Fruit fly (Drosophila melanogaster) whole organism, embryonic: ENCODE measurements around the gene galla-2.

Source experiments
- Awh ChIP-seq: fragments of 200-800 bp; sonication (Bioruptor generic); IDR thresholded peaks from 2 replicates; pipeline ENCODE4, ENCODE4 v1.3.6; 2022; ENCODE audit warnings: missing biosample characterization, missing genetic modification characterization
- BEAF-32 ChIP-seq: fragments of 200-800 bp; sonication (Bioruptor generic); optimal IDR thresholded peaks from 3 replicates; lab custom pipeline; 2017; ENCODE audit warnings: missing biosample characterization, missing genetic modification characterization, mild to moderate bottlenecking, moderate library complexity, missing genetic modification reagents
- Bgb ChIP-seq: fragments of 200-800 bp; sonication (Bioruptor generic); IDR thresholded peaks from 2 replicates; pipeline ENCODE4 v1.3.6; 2022; ENCODE audit warnings: missing biosample characterization, missing genetic modification characterization; ENCODE audit not compliant: partially characterized antibody
- CG10267 ChIP-seq: fragments of 200-800 bp; sonication (Bioruptor generic); optimal IDR thresholded peaks from 2 replicates; lab custom pipeline; 2018; ENCODE audit warnings: missing biosample characterization, mild to moderate bottlenecking, missing genetic modification characterization, moderate library complexity
- CG10959 ChIP-seq: fragments of 200-800 bp; sonication (Bioruptor generic); IDR thresholded peaks from 2 replicates; pipeline ENCODE4 v1.3.6; 2022; ENCODE audit warnings: missing biosample characterization, missing genetic modification characterization
- CG11504 ChIP-seq: fragments of 200-800 bp; sonication (Bioruptor generic); optimal IDR thresholded peaks from 3 replicates; lab custom pipeline; 2019; ENCODE audit warnings: missing biosample characterization, mild to moderate bottlenecking, missing genetic modification characterization, moderate library complexity
- CG12104 ChIP-seq: fragments of 200-800 bp; sonication (Bioruptor generic); optimal IDR thresholded peaks from 3 replicates; lab custom pipeline; 2016; ENCODE audit warnings: missing biosample characterization, missing genetic modification characterization
- CG12659 ChIP-seq: fragments of 200-800 bp; sonication (Bioruptor generic); optimal IDR thresholded peaks from 3 replicates; lab custom pipeline; 2017; ENCODE audit warnings: mild to moderate bottlenecking, missing biosample characterization, missing genetic modification reagents, missing genetic modification characterization
- CG14710 ChIP-seq: fragments of 200-800 bp; sonication (Bioruptor generic); optimal IDR thresholded peaks from 3 replicates; lab custom pipeline; 2019; ENCODE audit warnings: missing biosample characterization, mild to moderate bottlenecking, missing genetic modification characterization, moderate library complexity
- CG15269 ChIP-seq: fragments of 200-800 bp; sonication (Bioruptor generic); optimal IDR thresholded peaks from 2 replicates; lab custom pipeline; 2018; ENCODE audit warnings: missing biosample characterization, mild to moderate bottlenecking, missing genetic modification characterization, moderate library complexity
- CG17829 ChIP-seq: fragments of 200-800 bp; optimal IDR thresholded peaks from 2 replicates; lab custom pipeline; 2019; ENCODE audit warnings: missing biosample characterization, mild to moderate bottlenecking, missing genetic modification characterization, moderate library complexity
- CG6791 ChIP-seq: fragments of 200-800 bp; sonication (Bioruptor generic); IDR thresholded peaks from 3 replicates; pipeline ENCODE4 v1.3.6; 2022; ENCODE audit warnings: missing biosample characterization, missing genetic modification characterization; ENCODE audit not compliant: partially characterized antibody
- CG9797 ChIP-seq: fragments of 200-800 bp; sonication (Bioruptor generic); optimal IDR thresholded peaks from 3 replicates; lab custom pipeline; 2018; ENCODE audit warnings: missing biosample characterization, mild to moderate bottlenecking, missing genetic modification characterization
- CG9876 ChIP-seq: fragments of 200-800 bp; sonication (Bioruptor generic); optimal IDR thresholded peaks from 2 replicates; lab custom pipeline; 2016; ENCODE audit warnings: missing biosample characterization, missing genetic modification characterization
- D ChIP-seq, 2 experiments: fragments of 200-800 bp in 1 of 2; fragments of >200 bp in 1 of 2; sonication (Bioruptor generic) in 1 of 2; optimal IDR thresholded peaks; 2 replicates in 1 of 2; 3 replicates in 1 of 2; lab custom pipeline; 2017; ENCODE audit warnings: mild to moderate bottlenecking in 1 of 2, missing biosample characterization in 1 of 2, missing genetic modification characterization in 1 of 2, missing genetic modification reagents in 1 of 2
- D19A ChIP-seq: fragments of 200-800 bp; optimal IDR thresholded peaks from 3 replicates; lab custom pipeline; 2019; ENCODE audit warnings: missing biosample characterization, mild to moderate bottlenecking, missing genetic modification characterization, moderate library complexity
- Dll ChIP-seq: fragments of 200-800 bp; sonication (Bioruptor generic); IDR thresholded peaks from 4 replicates; pipeline ENCODE4 v1.3.6; 2022; ENCODE audit warnings: missing biosample characterization, missing genetic modification characterization; ENCODE audit not compliant: partially characterized antibody
- Dp ChIP-seq: fragments of 200-800 bp; sonication (Bioruptor generic); optimal IDR thresholded peaks from 2 replicates; lab custom pipeline; 2018; ENCODE audit warnings: missing biosample characterization, mild to moderate bottlenecking, missing genetic modification characterization, moderate library complexity
- Dref ChIP-seq: fragments of 200-800 bp; sonication (Bioruptor generic); IDR thresholded peaks from 2 replicates; pipeline ENCODE4 v1.3.6; 2022; ENCODE audit warnings: missing biosample characterization, missing genetic modification characterization
- E2f2 ChIP-seq: fragments of 200-800 bp; sonication (Bioruptor generic); IDR thresholded peaks from 2 replicates; pipeline ENCODE4 v1.3.6; 2022; ENCODE audit warnings: missing biosample characterization, missing genetic modification characterization
- Ets97D ChIP-seq: fragments of 200-800 bp; sonication (Bioruptor generic); optimal IDR thresholded peaks from 3 replicates; lab custom pipeline; 2016; ENCODE audit warnings: missing biosample characterization, missing genetic modification characterization
- Fer3 ChIP-seq: fragments of 200-800 bp; sonication (Bioruptor generic); optimal IDR thresholded peaks from 2 replicates; lab custom pipeline; 2018; ENCODE audit warnings: missing biosample characterization, mild to moderate bottlenecking, missing genetic modification characterization, moderate library complexity
- HmgD ChIP-seq: fragments of 200-800 bp; sonication (Bioruptor generic); optimal IDR thresholded peaks from 3 replicates; lab custom pipeline; 2016; ENCODE audit warnings: missing biosample characterization, missing genetic modification characterization
- MBD-R2 ChIP-seq: fragments of 200-800 bp; sonication (Bioruptor generic); IDR thresholded peaks from 2 replicates; pipeline ENCODE4 v1.3.6; 2022; ENCODE audit warnings: missing biosample characterization, missing genetic modification characterization
- MESR4 ChIP-seq: fragments of 200-800 bp; sonication (Bioruptor generic); optimal IDR thresholded peaks from 2 replicates; lab custom pipeline; 2018; ENCODE audit warnings: missing biosample characterization, mild to moderate bottlenecking, missing genetic modification characterization, moderate library complexity
- Max ChIP-seq: fragments of 200-800 bp; sonication (Bioruptor generic); optimal IDR thresholded peaks from 2 replicates; lab custom pipeline; 2016; ENCODE audit warnings: missing biosample characterization, mild to moderate bottlenecking, missing genetic modification characterization
- Med ChIP-seq: fragments of 200-800 bp; sonication (Bioruptor generic); peaks from one replicate; lab custom pipeline; 2016; ENCODE audit warnings: missing biosample characterization, missing genetic modification characterization, mild to moderate bottlenecking, inconsistent platforms, moderate library complexity
- Myb ChIP-seq: fragments of 200-800 bp; sonication (Bioruptor generic); optimal IDR thresholded peaks from 2 replicates; lab custom pipeline; 2016; ENCODE audit warnings: missing biosample characterization, missing genetic modification characterization
- Sry-δ ChIP-seq: fragments of 200-800 bp; sonication (Bioruptor generic); optimal IDR thresholded peaks from 2 replicates; lab custom pipeline; 2016; ENCODE audit warnings: missing biosample characterization, missing genetic modification characterization
- Vsx1 ChIP-seq: fragments of 200-800 bp; sonication (Bioruptor generic); optimal IDR thresholded peaks from 2 replicates; lab custom pipeline; 2017; ENCODE audit warnings: missing biosample characterization, mild to moderate bottlenecking, missing genetic modification characterization, missing genetic modification reagents
- YL-1 ChIP-seq: fragments of 200-800 bp; sonication (Bioruptor generic); optimal IDR thresholded peaks from 3 replicates; lab custom pipeline; 2017; ENCODE audit warnings: missing biosample characterization, mild to moderate bottlenecking, missing genetic modification characterization
- abd-A ChIP-seq: fragments of 200-800 bp; sonication (Bioruptor generic); optimal IDR thresholded peaks from 3 replicates; lab custom pipeline; 2019; ENCODE audit warnings: missing biosample characterization, mild to moderate bottlenecking, missing genetic modification characterization, moderate library complexity
- ato ChIP-seq: fragments of 200-800 bp; sonication (Bioruptor generic); IDR thresholded peaks from 2 replicates; pipeline ENCODE4 v1.3.6; 2022; ENCODE audit warnings: missing biosample characterization, missing genetic modification characterization; ENCODE audit not compliant: partially characterized antibody
- ci ChIP-seq: fragments of 200-800 bp; sonication (Bioruptor generic); IDR thresholded peaks from 3 replicates; pipeline ENCODE4 v1.3.6; 2022; ENCODE audit warnings: missing biosample characterization, missing genetic modification characterization
- emc ChIP-seq: fragments of 200-800 bp; sonication (Bioruptor generic); optimal IDR thresholded peaks from 2 replicates; lab custom pipeline; 2016; ENCODE audit warnings: missing biosample characterization, missing genetic modification characterization
- fru ChIP-seq: fragments of >200 bp; optimal IDR thresholded peaks from 2 replicates; lab custom pipeline; 2017
- gfzf ChIP-seq: fragments of 200-800 bp; sonication (Bioruptor generic); optimal IDR thresholded peaks from 2 replicates; lab custom pipeline; 2016; ENCODE audit warnings: missing biosample characterization, mild to moderate bottlenecking, missing genetic modification characterization, moderate library complexity
- gro ChIP-seq: fragments of 200-800 bp; sonication (Bioruptor generic); optimal IDR thresholded peaks from 2 replicates; lab custom pipeline; 2016; ENCODE audit warnings: missing biosample characterization, missing genetic modification characterization
- lmd ChIP-seq: fragments of 200-800 bp; sonication (Bioruptor generic); IDR thresholded peaks from 2 replicates; pipeline ENCODE4 v1.3.6; 2022; ENCODE audit warnings: missing biosample characterization, missing genetic modification characterization
- nerfin-2 ChIP-seq: fragments of 200-800 bp; sonication (Bioruptor generic); IDR thresholded peaks from 2 replicates; pipeline ENCODE4 v1.3.6; 2022; ENCODE audit warnings: missing biosample characterization, missing genetic modification characterization; ENCODE audit not compliant: partially characterized antibody
- nmo ChIP-seq: fragments of 200-800 bp; sonication (Bioruptor generic); optimal IDR thresholded peaks from 2 replicates; lab custom pipeline; 2018; ENCODE audit warnings: missing biosample characterization, mild to moderate bottlenecking, missing genetic modification characterization, moderate library complexity
- onecut ChIP-seq: fragments of 200-800 bp; sonication (Bioruptor generic); IDR thresholded peaks from 2 replicates; pipeline ENCODE4 v1.3.6; 2022; ENCODE audit warnings: missing biosample characterization, missing genetic modification characterization
- pzg ChIP-seq: fragments of 200-800 bp; sonication (Bioruptor generic); optimal IDR thresholded peaks from 3 replicates; lab custom pipeline; 2018; ENCODE audit warnings: missing biosample characterization, mild to moderate bottlenecking, missing genetic modification characterization, moderate library complexity
- row ChIP-seq: fragments of 200-800 bp; sonication (Bioruptor generic); IDR thresholded peaks from 3 replicates; pipeline ENCODE4 v1.3.6; 2022; ENCODE audit warnings: missing biosample characterization, missing genetic modification characterization
- run ChIP-seq: fragments of 200-800 bp; sonication (Bioruptor generic); optimal IDR thresholded peaks from 3 replicates; lab custom pipeline; 2018; ENCODE audit warnings: missing biosample characterization, mild to moderate bottlenecking, missing genetic modification characterization
- scrt ChIP-seq: fragments of 200-800 bp; sonication (Bioruptor generic); optimal IDR thresholded peaks from 2 replicates; lab custom pipeline; 2018; ENCODE audit warnings: missing biosample characterization, mild to moderate bottlenecking, missing genetic modification characterization, moderate library complexity
- sima ChIP-seq: fragments of 200-800 bp; sonication (Bioruptor generic); optimal IDR thresholded peaks from 2 replicates; lab custom pipeline; 2016; ENCODE audit warnings: missing biosample characterization, missing genetic modification characterization
- stwl ChIP-seq: fragments of 200-800 bp; sonication (Bioruptor generic); optimal IDR thresholded peaks from 3 replicates; lab custom pipeline; 2018; ENCODE audit warnings: missing biosample characterization, mild to moderate bottlenecking, missing genetic modification characterization, moderate library complexity
- tx ChIP-seq: fragments of 200-800 bp; sonication (Bioruptor generic); optimal IDR thresholded peaks from 2 replicates; lab custom pipeline; 2016; ENCODE audit warnings: missing biosample characterization, missing genetic modification characterization

galla-2 gene

DNA sequence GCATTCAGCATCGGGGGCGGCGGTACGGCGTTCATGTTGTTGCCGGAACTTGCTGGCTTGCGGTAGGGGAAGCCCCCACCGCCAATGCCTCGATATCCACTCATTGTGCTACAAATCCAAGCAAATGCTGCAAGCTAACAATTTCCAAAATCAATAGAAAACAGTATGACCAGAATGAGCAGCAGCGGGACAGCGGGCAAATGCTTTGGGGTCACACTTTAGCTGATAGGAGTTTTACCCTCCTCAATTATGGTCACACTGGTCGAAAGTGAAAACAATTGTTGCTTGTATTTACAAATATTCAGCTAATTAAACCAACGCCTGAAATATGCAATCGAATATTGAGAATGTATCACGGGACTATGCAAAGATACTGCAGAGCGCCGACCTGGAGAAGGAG lies 3.8 kb upstream of the galla-2 start, which contains the start of the genes CG6418 and Blos4 (continued):
- TF ChIP-seq D19A (no peak), fru (lab: Kevin White, UChicago) (no peak), tx (GFP tag; lab: Kevin White, UChicago) (no peak), CG11504 (no peak), nerfin-2 (peak; percentile 38; the same call in 1 of the 2 replicates), Max (GFP tag; lab: Kevin White, UChicago) (no peak), CG15269 (tag; lab: Kevin White, UChicago) (no peak), CG9876 (GFP tag; lab: Kevin White, UChicago) (no peak), scrt (GFP tag; lab: Kevin White, UChicago) (peak; percentile 85), Med (GFP tag; lab: Kevin White, UChicago) (peak; percentile 67), Bgb (GFP tag; lab: Robert Waterston, UW) (peak; percentile 56), CG12659 (GFP tag; lab: Kevin White, UChicago) (peak; percentile 64), CG12104 (GFP tag; lab: Kevin White, UChicago) (no peak), sima (GFP tag; lab: Kevin White, UChicago) (no peak), Awh (GFP tag; lab: Robert Waterston, UW) (0 out of 2 replicates have a peak, but pooled peaks have one; percentile 7), Dref (peak; percentile 43), D (optimal IDR thresholded peaks at IDR 0.05; lab: Kevin White, UChicago) (no peak), D (GFP tag; optimal IDR thresholded peaks at IDR 0.05; lab: Kevin White, UChicago) (no peak), Vsx1 (GFP tag; lab: Kevin White, UChicago) (peak; percentile 88), Ets97D (GFP tag; lab: Kevin White, UChicago) (peak; percentile 5), gfzf (GFP tag; lab: Kevin White, UChicago) (peak; percentile 82), ato (peak; percentile 54; the same call in 1 of the 2 replicates), CG9797 (peak; percentile 84), Myb (GFP tag; lab: Kevin White, UChicago) (peak; percentile 49), Dll (GFP tag; lab: Robert Waterston, UW) (peak; percentile 47; the same call in 1 of the 4 replicates), CG14710 (tag; lab: Kevin White, UChicago) (peak; percentile 100), Sry-δ (GFP tag; lab: Kevin White, UChicago) (peak; percentile 17), CG10959 (GFP tag; lab: Robert Waterston, UW) (no peak), row (GFP tag; lab: Robert Waterston, UW) (0 out of 3 replicates have a peak, but pooled peaks have one; percentile 8), pzg (GFP tag; lab: Kevin White, UChicago) (peak; percentile 81), ci (GFP tag; lab: Robert Waterston, UW) (no peak; the same call in 2 of the 3 replicates), stwl (tag; lab: Kevin White, UChicago) (peak; percentile 96), gro (GFP tag; lab: Kevin White, UChicago) (no peak), run (tag; lab: Kevin White, UChicago) (no peak), MBD-R2 (peak; percentile 97), CG17829 (tag; lab: Kevin White, UChicago) (peak; percentile 0), E2f2 (peak; percentile 85), abd-A (tag; lab: Kevin White, UChicago) (no peak), BEAF-32 (GFP tag; lab: Kevin White, UChicago) (peak; percentile 17), nmo (GFP tag; lab: Kevin White, UChicago) (peak; percentile 41), MESR4 (peak; percentile 67), Dp (GFP tag; lab: Kevin White, UChicago) (peak; percentile 77), CG10267 (tag; lab: Kevin White, UChicago) (peak; percentile 3), lmd (GFP tag; lab: Robert Waterston, UW) (no peak), CG6791 (GFP tag; lab: Robert Waterston, UW) (peak; percentile 70), emc (GFP tag; lab: Kevin White, UChicago) (no peak), Fer3 (tag; lab: Kevin White, UChicago) (no peak), HmgD (GFP tag; lab: Kevin White, UChicago) (peak; percentile 4), YL-1 (GFP tag; lab: Kevin White, UChicago) (peak; percentile 39), onecut (GFP tag; lab: Robert Waterston, UW) (peak; percentile 95)
